Fruit fly (Drosophila melanogaster) whole organism, embryonic: ENCODE results near the gene CG11629.

Experiments
- Adf1 ChIP-seq: fragments of 200-800 bp; sonication (Bioruptor generic); IDR thresholded peaks from 2 replicates; pipeline ENCODE4 v1.3.6; 2022; ENCODE audit warnings: missing biosample characterization, missing genetic modification characterization
- Atf6 ChIP-seq: fragments of 200-800 bp; sonication (Bioruptor generic); IDR thresholded peaks from 2 replicates; pipeline ENCODE4 v1.3.6; 2022; ENCODE audit warnings: missing biosample characterization, missing genetic modification characterization
- CG10209 ChIP-seq: fragments of 200-800 bp; sonication (Bioruptor generic); optimal IDR thresholded peaks from 3 replicates; lab custom pipeline; 2017; ENCODE audit warnings: missing biosample characterization, mild to moderate bottlenecking, missing genetic modification characterization, missing genetic modification reagents
- CG10543 ChIP-seq: fragments of 200-800 bp; sonication (Bioruptor generic); optimal IDR thresholded peaks from 3 replicates; lab custom pipeline; 2017; ENCODE audit warnings: missing biosample characterization, mild to moderate bottlenecking, missing genetic modification characterization, moderate library complexity
- CG14014 ChIP-seq: fragments of 200-800 bp; sonication (Bioruptor generic); IDR thresholded peaks from 2 replicates; pipeline ENCODE4 v1.3.6; 2022; ENCODE audit warnings: missing biosample characterization, missing genetic modification characterization
- CG17186 ChIP-seq: fragments of 200-800 bp; sonication (Bioruptor generic); optimal IDR thresholded peaks from 3 replicates; lab custom pipeline; 2017; ENCODE audit warnings: missing biosample characterization, missing genetic modification reagents, missing genetic modification characterization
- CG17359 ChIP-seq: fragments of 200-800 bp; sonication (Bioruptor generic); optimal IDR thresholded peaks from 3 replicates; lab custom pipeline; 2018; ENCODE audit warnings: missing biosample characterization, mild to moderate bottlenecking, missing genetic modification characterization, moderate library complexity
- CG1832 ChIP-seq: fragments of 200-800 bp; sonication (Bioruptor generic); optimal IDR thresholded peaks from 2 replicates; lab custom pipeline; 2017; ENCODE audit warnings: missing biosample characterization, mild to moderate bottlenecking, missing genetic modification characterization, inconsistent platforms
- CG32767 ChIP-seq: fragments of 200-800 bp; sonication (Bioruptor generic); IDR thresholded peaks from 2 replicates; pipeline ENCODE4 v1.3.6; 2022; ENCODE audit warnings: missing biosample characterization, missing genetic modification characterization
- CG33213 ChIP-seq: fragments of 200-800 bp; sonication (Bioruptor generic); optimal IDR thresholded peaks from 3 replicates; lab custom pipeline; 2016; ENCODE audit warnings: missing biosample characterization, missing genetic modification characterization
- CG3407 ChIP-seq: fragments of 200-800 bp; sonication (Bioruptor generic); optimal IDR thresholded peaks from 2 replicates; lab custom pipeline; 2018; ENCODE audit warnings: missing biosample characterization, mild to moderate bottlenecking, missing genetic modification characterization
- CG4328 ChIP-seq: fragments of 200-800 bp; sonication (Bioruptor generic); optimal IDR thresholded peaks from 3 replicates; lab custom pipeline; 2017; ENCODE audit warnings: missing biosample characterization, missing genetic modification reagents, missing genetic modification characterization
- CG4424 ChIP-seq: fragments of 200-800 bp; sonication (Bioruptor generic); optimal IDR thresholded peaks from 3 replicates; lab custom pipeline; 2016; ENCODE audit warnings: missing biosample characterization, missing genetic modification characterization
- CG6791 ChIP-seq: fragments of 200-800 bp; sonication (Bioruptor generic); IDR thresholded peaks from 3 replicates; pipeline ENCODE4 v1.3.6; 2022; ENCODE audit warnings: missing biosample characterization, missing genetic modification characterization; ENCODE audit not compliant: partially characterized antibody
- CG7745 ChIP-seq: fragments of 200-800 bp; sonication (Bioruptor generic); optimal IDR thresholded peaks from 2 replicates; lab custom pipeline; 2018; ENCODE audit warnings: missing biosample characterization, mild to moderate bottlenecking, missing genetic modification characterization, moderate library complexity
- CG8281 ChIP-seq: fragments of 200-800 bp; sonication (Bioruptor generic); optimal IDR thresholded peaks from 2 replicates; lab custom pipeline; 2018; ENCODE audit warnings: missing biosample characterization, mild to moderate bottlenecking, missing genetic modification characterization, moderate library complexity
- CG8765 ChIP-seq: fragments of 200-800 bp; sonication (Bioruptor generic); IDR thresholded peaks from 2 replicates; pipeline ENCODE4 v1.3.6; 2022; ENCODE audit warnings: missing biosample characterization, missing genetic modification characterization
- Deaf1 ChIP-seq: fragments of 200-800 bp; optimal IDR thresholded peaks from 3 replicates; lab custom pipeline; 2019; ENCODE audit warnings: missing biosample characterization, mild to moderate bottlenecking, missing genetic modification characterization, moderate library complexity
- E2f2 ChIP-seq: fragments of 200-800 bp; sonication (Bioruptor generic); IDR thresholded peaks from 2 replicates; pipeline ENCODE4 v1.3.6; 2022; ENCODE audit warnings: missing biosample characterization, missing genetic modification characterization
- H2.0 ChIP-seq: fragments of 200-800 bp; sonication (Bioruptor generic); IDR thresholded peaks from 2 replicates; pipeline ENCODE4 v1.3.6; 2022; ENCODE audit warnings: missing biosample characterization, missing genetic modification characterization
- Hmx ChIP-seq: fragments of 200-800 bp; sonication (Bioruptor generic); optimal IDR thresholded peaks from 2 replicates; lab custom pipeline; 2016; ENCODE audit warnings: missing biosample characterization, missing genetic modification characterization
- Hr78 ChIP-seq, 2 experiments: fragments of 200-800 bp in 1 of 2; fragments of >200 bp in 1 of 2; sonication (Bioruptor generic) in 1 of 2; optimal IDR thresholded peaks; 2 replicates each; lab custom pipeline; 2017 to 2019; ENCODE audit warnings: missing biosample characterization in 2 of 2, missing genetic modification characterization in 2 of 2, mild to moderate bottlenecking in 1 of 2, moderate library complexity in 1 of 2
- Lhr ChIP-seq: fragments of 200-800 bp; sonication (Bioruptor generic); optimal IDR thresholded peaks from 3 replicates; lab custom pipeline; 2017; ENCODE audit warnings: mild to moderate bottlenecking, missing biosample characterization, missing genetic modification reagents, missing genetic modification characterization
- Mes4 ChIP-seq: fragments of 200-800 bp; sonication (Bioruptor generic); optimal IDR thresholded peaks from 2 replicates; lab custom pipeline; 2016; ENCODE audit warnings: missing biosample characterization, missing genetic modification characterization
- Nf-YA ChIP-seq: fragments of 200-800 bp; sonication (Bioruptor generic); IDR thresholded peaks from 2 replicates; pipeline ENCODE4 v1.3.6; 2022; ENCODE audit warnings: missing biosample characterization, missing genetic modification characterization
- Usf ChIP-seq: fragments of 200-800 bp; sonication (Bioruptor generic); optimal IDR thresholded peaks from 2 replicates; lab custom pipeline; 2017; ENCODE audit warnings: missing genotype, missing biosample characterization, missing genetic modification characterization
- abd-A ChIP-seq: fragments of 200-800 bp; sonication (Bioruptor generic); optimal IDR thresholded peaks from 3 replicates; lab custom pipeline; 2019; ENCODE audit warnings: missing biosample characterization, mild to moderate bottlenecking, missing genetic modification characterization, moderate library complexity
- caup ChIP-seq: fragments of 200-800 bp; sonication (Bioruptor generic); optimal IDR thresholded peaks from 3 replicates; lab custom pipeline; 2017; ENCODE audit warnings: missing biosample characterization, mild to moderate bottlenecking, missing genetic modification characterization, moderate library complexity; ENCODE audit not compliant: severe bottlenecking
- ci ChIP-seq: fragments of 200-800 bp; sonication (Bioruptor generic); IDR thresholded peaks from 3 replicates; pipeline ENCODE4 v1.3.6; 2022; ENCODE audit warnings: missing biosample characterization, missing genetic modification characterization
- ewg ChIP-seq: fragments of 200-800 bp; sonication (Bioruptor generic); optimal IDR thresholded peaks from 3 replicates; lab custom pipeline; 2017; ENCODE audit warnings: mild to moderate bottlenecking, missing biosample characterization, missing genetic modification reagents, missing genetic modification characterization
- exex ChIP-seq: fragments of 200-800 bp; sonication (Bioruptor generic); optimal IDR thresholded peaks from 4 replicates; lab custom pipeline; 2018; ENCODE audit warnings: missing biosample characterization, mild to moderate bottlenecking, missing genetic modification characterization, moderate library complexity
- ftz-f1 ChIP-seq: fragments of 200-800 bp; sonication (Bioruptor generic); optimal IDR thresholded peaks from 2 replicates; lab custom pipeline; 2016; ENCODE audit warnings: missing biosample characterization, missing genetic modification characterization
- gsb ChIP-seq: fragments of 200-800 bp; sonication (Bioruptor generic); IDR thresholded peaks from 2 replicates; pipeline ENCODE4 v1.3.6; 2022; ENCODE audit warnings: missing biosample characterization, missing genetic modification characterization
- hb ChIP-seq: fragments of 200-800 bp; sonication (Bioruptor generic); IDR thresholded peaks from 3 replicates; pipeline ENCODE4 v1.3.6; 2022; ENCODE audit warnings: missing biosample characterization, missing genetic modification characterization; ENCODE audit not compliant: partially characterized antibody
- hkb ChIP-seq, 2 experiments: fragments of 200-800 bp in 1 of 2; fragments of >200 bp in 1 of 2; sonication (Bioruptor generic) in 1 of 2; IDR thresholded peaks in 1 of 2; optimal IDR thresholded peaks in 1 of 2; 2 replicates each; pipeline versions ENCODE4 v1.3.6 to Lab custom; 2017 to 2022; ENCODE audit warnings: missing biosample characterization in 1 of 2, missing genetic modification characterization in 1 of 2
- kni ChIP-seq: fragments of 200-800 bp; sonication (Bioruptor generic); optimal IDR thresholded peaks from 3 replicates; lab custom pipeline; 2017; ENCODE audit warnings: mild to moderate bottlenecking, missing biosample characterization, missing genetic modification reagents, missing genetic modification characterization
- lov ChIP-seq, 2 experiments: fragments of 200-800 bp in 1 of 2; fragments of >200 bp in 1 of 2; sonication (Bioruptor generic) in 1 of 2; IDR thresholded peaks in 1 of 2; optimal IDR thresholded peaks in 1 of 2; 2 replicates in 1 of 2; 3 replicates in 1 of 2; pipeline versions ENCODE4 v1.3.6 to Lab custom; 2017 to 2022; ENCODE audit warnings: missing biosample characterization in 1 of 2, missing genetic modification characterization in 1 of 2
- mld ChIP-seq: fragments of 200-800 bp; sonication (Bioruptor generic); IDR thresholded peaks from 3 replicates; pipeline ENCODE4 v1.3.6; 2022; ENCODE audit warnings: missing biosample characterization, missing genetic modification characterization; ENCODE audit not compliant: partially characterized antibody
- nerfin-2 ChIP-seq: fragments of 200-800 bp; sonication (Bioruptor generic); IDR thresholded peaks from 2 replicates; pipeline ENCODE4 v1.3.6; 2022; ENCODE audit warnings: missing biosample characterization, missing genetic modification characterization; ENCODE audit not compliant: partially characterized antibody
- oc ChIP-seq: fragments of 200-800 bp; sonication (Bioruptor generic); optimal IDR thresholded peaks from 2 replicates; lab custom pipeline; 2018; ENCODE audit warnings: missing biosample characterization, mild to moderate bottlenecking, missing genetic modification characterization, moderate library complexity
- pfk ChIP-seq: fragments of 200-800 bp; sonication (Bioruptor generic); optimal IDR thresholded peaks from 2 replicates; lab custom pipeline; 2018; ENCODE audit warnings: missing biosample characterization, mild to moderate bottlenecking, missing genetic modification characterization, moderate library complexity
- psq ChIP-seq: fragments of 200-800 bp; sonication (Bioruptor generic); optimal IDR thresholded peaks from 2 replicates; lab custom pipeline; 2017; ENCODE audit warnings: missing biosample characterization, missing genetic modification characterization
- repo ChIP-seq: fragments of 200-800 bp; sonication (Bioruptor generic); optimal IDR thresholded peaks from 2 replicates; lab custom pipeline; 2016; ENCODE audit warnings: missing biosample characterization, missing genetic modification characterization
- sob ChIP-seq: fragments of 200-800 bp; sonication (Bioruptor generic); IDR thresholded peaks from 2 replicates; pipeline ENCODE4 v1.3.6; 2022; ENCODE audit warnings: missing biosample characterization, missing genetic modification characterization
- sr ChIP-seq: fragments of 200-800 bp; sonication (Bioruptor generic); IDR thresholded peaks from 3 replicates; pipeline ENCODE4 v1.3.6; 2022; ENCODE audit warnings: missing biosample characterization, missing genetic modification characterization
- tx ChIP-seq: fragments of 200-800 bp; sonication (Bioruptor generic); optimal IDR thresholded peaks from 2 replicates; lab custom pipeline; 2016; ENCODE audit warnings: missing biosample characterization, missing genetic modification characterization
- z ChIP-seq: fragments of 200-800 bp; sonication (Bioruptor generic); IDR thresholded peaks from 3 replicates; pipeline ENCODE4 v1.3.6; 2022; ENCODE audit warnings: missing biosample characterization, missing genetic modification characterization

CG11629 gene

dm6 chr2L:21899001-21899715 is 1.1 kb upstream of the CG11629 start (continued):
- TF ChIP-seq tx (GFP tag; lab: Kevin White, UChicago) (no peak), Nf-YA (GFP tag; lab: Robert Waterston, UW) (peak; percentile 85; the same call in 1 of the 2 replicates), Usf (GFP tag; lab: Kevin White, UChicago) (no peak), CG33213 (GFP tag; lab: Kevin White, UChicago) (no peak), CG7745 (tag; lab: Kevin White, UChicago) (no peak), pfk (GFP tag; lab: Kevin White, UChicago) (peak; percentile 95), sr (GFP tag; lab: Robert Waterston, UW) (no peak; the same call in 2 of the 3 replicates), Atf6 (no peak), ftz-f1 (no peak), ewg (GFP tag; lab: Kevin White, UChicago) (peak; percentile 72), nerfin-2 (GFP tag; lab: Robert Waterston, UW) (peak; percentile 58; the same call in 1 of the 2 replicates), abd-A (peak; percentile 90), ci (GFP tag; lab: Robert Waterston, UW) (peak; percentile 67; the same call in 2 of the 3 replicates), CG8281 (no peak), sob (peak; percentile 27; the same call in 1 of the 2 replicates), H2.0 (GFP tag; lab: Robert Waterston, UW) (no peak), mld (GFP tag; lab: Robert Waterston, UW) (0 out of 3 replicates have a peak, but pooled peaks have one; percentile 28), Hr78 (GFP tag; optimal IDR thresholded peaks at IDR 0.05; lab: Kevin White, UChicago) (no peak), Deaf1 (tag; lab: Kevin White, UChicago) (peak; percentile 71), Mes4 (GFP tag; lab: Kevin White, UChicago) (no peak), lov (optimal IDR thresholded peaks at IDR 0.05; lab: Kevin White, UChicago) (no peak), lov (GFP tag; IDR thresholded peaks at IDR 0.05; lab: Robert Waterston, UW) (peak; percentile 44; the same call in 1 of the 3 replicates), CG1832 (GFP tag; lab: Kevin White, UChicago) (peak; percentile 89), hb (GFP tag; lab: Robert Waterston, UW) (no peak), CG17359 (tag; lab: Kevin White, UChicago) (no peak), exex (tag; lab: Kevin White, UChicago) (no peak), gsb (GFP tag; lab: Robert Waterston, UW) (no peak), CG10209 (no peak), CG10543 (GFP tag; lab: Kevin White, UChicago) (no peak), caup (no peak), CG6791 (peak; percentile 54; the same call in 1 of the 3 replicates), CG4424 (GFP tag; lab: Kevin White, UChicago) (no peak), repo (GFP tag; lab: Kevin White, UChicago) (no peak), psq (GFP tag; lab: Kevin White, UChicago) (peak; percentile 62), E2f2 (0 out of 2 replicates have a peak, but pooled peaks have one; percentile 12), Lhr (GFP tag; lab: Kevin White, UChicago) (no peak), hkb (optimal IDR thresholded peaks at IDR 0.05; lab: Kevin White, UChicago) (peak; percentile 10), hkb (GFP tag; IDR thresholded peaks at IDR 0.05; lab: Robert Waterston, UW) (no peak; the same call in 1 of the 2 replicates), CG4328 (GFP tag; lab: Kevin White, UChicago) (no peak), CG8765 (GFP tag; lab: Robert Waterston, UW) (no peak; the same call in 1 of the 2 replicates), Adf1 (GFP tag; lab: Robert Waterston, UW) (peak; percentile 93), oc (tag; lab: Kevin White, UChicago) (peak; percentile 44), kni (GFP tag; lab: Kevin White, UChicago) (peak; percentile 27), Hmx (GFP tag; lab: Kevin White, UChicago) (no peak), CG17186 (GFP tag; lab: Kevin White, UChicago) (no peak), CG3407 (GFP tag; lab: Kevin White, UChicago) (no peak), CG32767 (GFP tag; lab: Robert Waterston, UW) (no peak), CG14014 (GFP tag; lab: Robert Waterston, UW) (no peak), z (GFP tag; lab: Robert Waterston, UW) (peak; percentile 93)
